Worm (Caenorhabditis elegans) whole organism, L1 larva: Measurements from ENCODE around the gene tag-10.
A peak's percentile ranks its signal among the peaks of the same experiment; 100 is the strongest.

Experiments
- C16A3.4 ChIP-seq: fragments of 150-350 bp; optimal IDR thresholded peaks from 2 replicates; lab custom pipeline; 2014; ENCODE audit warnings: missing biosample characterization, missing genetic modification characterization
- aha-1 ChIP-seq: fragments of 150-350 bp; optimal IDR thresholded peaks from 2 replicates; lab custom pipeline; 2014; ENCODE audit warnings: missing biosample characterization, missing genetic modification characterization
- alr-1 ChIP-seq: fragments of 200-800 bp; sonication (Bioruptor generic); optimal IDR thresholded peaks from 2 replicates; lab custom pipeline; 2018; ENCODE audit warnings: borderline replicate concordance, mild to moderate bottlenecking, missing genetic modification characterization, missing compliant biosample characterization
- aly-2 ChIP-seq: fragments of 150-350 bp; optimal IDR thresholded peaks from 2 replicates; lab custom pipeline; 2014; ENCODE audit warnings: missing biosample characterization, missing genetic modification characterization
- ama-1 ChIP-seq: fragments of 150-350 bp; optimal IDR thresholded peaks from 2 replicates; lab custom pipeline; 2014
- blmp-1 ChIP-seq: fragments of 150-350 bp; optimal IDR thresholded peaks from 2 replicates; lab custom pipeline; 2014; ENCODE audit warnings: missing biosample characterization, missing genetic modification characterization
- ceh-90 ChIP-seq: sonication (generic microtip); optimal IDR thresholded peaks from 2 replicates; lab custom pipeline; 2016; ENCODE audit warnings: missing genetic modification characterization, missing compliant biosample characterization
- dpl-1 ChIP-seq, 3 experiments: fragments of 150-350 bp in 2 of 3; sonication (generic microtip) in 1 of 3; optimal IDR thresholded peaks; 2 replicates each; lab custom pipeline; 2014 to 2017; ENCODE audit warnings: missing biosample characterization in 3 of 3, missing genetic modification characterization in 3 of 3, missing genetic modification reagents in 3 of 3
- efl-1 ChIP-seq, 4 experiments: fragments of 150-350 bp; optimal IDR thresholded peaks in 3 of 4; peaks in 1 of 4; 1 replicate in 1 of 4; 2 replicates in 3 of 4; lab custom pipeline; 2014; ENCODE audit warnings: missing biosample characterization in 2 of 4, missing genetic modification characterization in 2 of 4, missing genetic modification reagents in 2 of 4
- egl-13 ChIP-seq: sonication (generic microtip); optimal IDR thresholded peaks from 2 replicates; lab custom pipeline; 2016; ENCODE audit warnings: missing genotype, missing genetic modification reagents, missing genetic modification characterization, missing compliant biosample characterization
- egl-27 ChIP-seq, 2 experiments: fragments of 150-350 bp in 1 of 2; sonication (generic microtip); optimal IDR thresholded peaks; 3 replicates each; lab custom pipeline; 2017 to 2018; ENCODE audit warnings: missing biosample characterization in 2 of 2, missing genetic modification characterization in 2 of 2, missing genetic modification reagents in 2 of 2
- elt-2 ChIP-seq: sonication (generic microtip); optimal IDR thresholded peaks from 2 replicates; lab custom pipeline; 2016; ENCODE audit warnings: missing genetic modification characterization, mild to moderate bottlenecking, inconsistent platforms, missing compliant biosample characterization, missing genetic modification reagents
- fkh-10 ChIP-seq: sonication (generic microtip); optimal IDR thresholded peaks from 2 replicates; lab custom pipeline; 2017; ENCODE audit warnings: missing biosample characterization, missing genetic modification reagents, missing genetic modification characterization
- fkh-4 ChIP-seq: sonication (generic microtip); optimal IDR thresholded peaks from 2 replicates; lab custom pipeline; 2016; ENCODE audit warnings: missing compliant biosample characterization, missing genetic modification characterization, borderline replicate concordance
- fos-1 ChIP-seq: fragments of 150-350 bp; optimal IDR thresholded peaks from 2 replicates; lab custom pipeline; 2014; ENCODE audit warnings: missing biosample characterization, missing genetic modification characterization
- grh-1 ChIP-seq: fragments of 200-800 bp; sonication (Bioruptor generic); IDR thresholded peaks from 2 replicates; pipeline ENCODE4 v1.3.6; 2022; ENCODE audit warnings: missing genetic modification reagents, missing genetic modification characterization, missing compliant biosample characterization
- hpl-2 ChIP-seq: fragments of 150-350 bp; optimal IDR thresholded peaks from 2 replicates; lab custom pipeline; 2014; ENCODE audit warnings: missing biosample characterization, missing genetic modification reagents, missing genetic modification characterization
- irx-1 ChIP-seq: sonication (generic microtip); optimal IDR thresholded peaks from 2 replicates; lab custom pipeline; 2016; ENCODE audit warnings: missing genetic modification characterization, missing compliant biosample characterization
- isw-1 ChIP-seq: fragments of 200-800 bp; sonication (Bioruptor generic); IDR thresholded peaks from 2 replicates; pipeline ENCODE4 v1.3.6; 2022; ENCODE audit warnings: missing genetic modification characterization, missing compliant biosample characterization
- jun-1 ChIP-seq: fragments of 150-350 bp; optimal IDR thresholded peaks from 2 replicates; lab custom pipeline; 2014; ENCODE audit warnings: missing biosample characterization, missing genetic modification reagents, missing genetic modification characterization
- lin-14 ChIP-seq: fragments of 200-800 bp; sonication (Bioruptor generic); optimal IDR thresholded peaks from 2 replicates; lab custom pipeline; 2018; ENCODE audit warnings: mild to moderate bottlenecking, missing genetic modification characterization, moderate library complexity, missing compliant biosample characterization
- lin-15B ChIP-seq: fragments of 150-350 bp; sonication (generic microtip); optimal IDR thresholded peaks from 3 replicates; lab custom pipeline; 2014; ENCODE audit warnings: missing biosample characterization, missing genetic modification characterization
- lin-35 ChIP-seq, 2 experiments: fragments of 150-350 bp; optimal IDR thresholded peaks; 2 replicates each; lab custom pipeline; 2014; ENCODE audit warnings: missing biosample characterization in 2 of 2, missing genetic modification characterization in 2 of 2, missing genetic modification reagents in 2 of 2
- lir-3 ChIP-seq: sonication (generic microtip); optimal IDR thresholded peaks from 2 replicates; lab custom pipeline; 2016; ENCODE audit warnings: mild to moderate bottlenecking, missing genetic modification characterization, moderate library complexity, missing compliant biosample characterization; ENCODE audit not compliant: poor library complexity
- lsy-2 ChIP-seq, 2 experiments: fragments of 150-350 bp; optimal IDR thresholded peaks; 2 replicates each; lab custom pipeline; 2014; ENCODE audit warnings: missing biosample characterization in 2 of 2, missing genetic modification characterization in 2 of 2
- mab-9 ChIP-seq: fragments of 200-800 bp; sonication (Bioruptor generic); IDR thresholded peaks from 2 replicates; pipeline ENCODE4 v1.3.6; 2022; ENCODE audit warnings: missing genetic modification reagents, missing genetic modification characterization, missing compliant biosample characterization
- mdl-1 ChIP-seq, 2 experiments: fragments of 150-350 bp; optimal IDR thresholded peaks; 2 replicates each; lab custom pipeline; 2014 to 2017; ENCODE audit warnings: missing biosample characterization in 2 of 2, missing genetic modification characterization in 2 of 2, inconsistent platforms in 1 of 2
- mef-2 ChIP-seq: fragments of 150-350 bp; optimal IDR thresholded peaks from 2 replicates; lab custom pipeline; 2014; ENCODE audit warnings: missing biosample characterization, missing genetic modification characterization
- mep-1 ChIP-seq: fragments of 150-350 bp; optimal IDR thresholded peaks from 2 replicates; lab custom pipeline; 2014; ENCODE audit warnings: missing biosample characterization, missing genetic modification characterization
- nhr-11 ChIP-seq: fragments of 150-350 bp; optimal IDR thresholded peaks from 2 replicates; lab custom pipeline; 2014; ENCODE audit warnings: missing biosample characterization, missing genetic modification characterization
- nhr-12 ChIP-seq: sonication (generic microtip); optimal IDR thresholded peaks from 2 replicates; lab custom pipeline; 2017; ENCODE audit warnings: missing biosample characterization, missing genetic modification characterization
- nhr-19 ChIP-seq: fragments of 200-800 bp; sonication (Bioruptor generic); conservative IDR thresholded peaks from 2 replicates; pipeline ENCODE4 v1.3.6; 2022; ENCODE audit warnings: missing genetic modification characterization, missing compliant biosample characterization
- nhr-28 ChIP-seq: fragments of 150-350 bp; optimal IDR thresholded peaks from 2 replicates; lab custom pipeline; 2014; ENCODE audit warnings: missing biosample characterization, missing genetic modification characterization
- nhr-47 ChIP-seq: sonication (generic microtip); optimal IDR thresholded peaks from 2 replicates; lab custom pipeline; 2016; ENCODE audit warnings: mild to moderate bottlenecking, missing genetic modification characterization, moderate library complexity, missing compliant biosample characterization
- nhr-77 ChIP-seq: fragments of 150-350 bp; optimal IDR thresholded peaks from 2 replicates; lab custom pipeline; 2014; ENCODE audit warnings: missing biosample characterization, missing genetic modification characterization
- nhr-84 ChIP-seq: sonication (generic microtip); optimal IDR thresholded peaks from 2 replicates; lab custom pipeline; 2017; ENCODE audit warnings: missing biosample characterization, missing genetic modification characterization
- nhr-90 ChIP-seq: sonication (generic microtip); optimal IDR thresholded peaks from 2 replicates; lab custom pipeline; 2016; ENCODE audit warnings: mild to moderate bottlenecking, missing genetic modification characterization, missing compliant biosample characterization; ENCODE audit not compliant: poor library complexity
- pag-3 ChIP-seq: sonication (generic microtip); optimal IDR thresholded peaks from 2 replicates; lab custom pipeline; 2017; ENCODE audit warnings: missing genetic modification characterization, mild to moderate bottlenecking, missing compliant biosample characterization, antibody characterized with exemption, borderline replicate concordance; ENCODE audit not compliant: insufficient read depth
- pax-3 ChIP-seq: fragments of 200-800 bp; sonication (Bioruptor generic); optimal IDR thresholded peaks from 2 replicates; lab custom pipeline; 2018; ENCODE audit warnings: mild to moderate bottlenecking, missing genetic modification characterization, moderate library complexity, missing compliant biosample characterization
- pqm-1 ChIP-seq: sonication (generic microtip); optimal IDR thresholded peaks from 3 replicates; lab custom pipeline; 2017; ENCODE audit warnings: missing biosample characterization, missing genetic modification characterization
- rnt-1 ChIP-seq: sonication (generic microtip); optimal IDR thresholded peaks from 2 replicates; lab custom pipeline; 2016; ENCODE audit warnings: mild to moderate bottlenecking, missing genetic modification characterization, moderate library complexity, missing compliant biosample characterization
- sox-4 ChIP-seq: sonication (generic microtip); optimal IDR thresholded peaks from 2 replicates; lab custom pipeline; 2016; ENCODE audit warnings: missing genetic modification characterization, missing compliant biosample characterization
- sptf-1 ChIP-seq: fragments of 150-350 bp; optimal IDR thresholded peaks from 2 replicates; lab custom pipeline; 2014; ENCODE audit warnings: missing biosample characterization, missing genetic modification characterization
- sup-37 ChIP-seq: fragments of 200-800 bp; sonication (Bioruptor generic); optimal IDR thresholded peaks from 2 replicates; lab custom pipeline; 2018; ENCODE audit warnings: mild to moderate bottlenecking, missing genetic modification characterization, missing compliant biosample characterization
- tbx-2 ChIP-seq: sonication (generic microtip); optimal IDR thresholded peaks from 2 replicates; lab custom pipeline; 2016; ENCODE audit warnings: missing genetic modification characterization, missing compliant biosample characterization
- tlp-1 ChIP-seq: fragments of 150-350 bp; optimal IDR thresholded peaks from 2 replicates; lab custom pipeline; 2014; ENCODE audit warnings: missing biosample characterization, missing genetic modification characterization
- unc-98 ChIP-seq: fragments of 200-800 bp; sonication (Bioruptor generic); IDR thresholded peaks from 2 replicates; pipeline ENCODE4 v1.3.6; 2022; ENCODE audit warnings: missing genetic modification characterization, missing compliant biosample characterization
- zag-1 ChIP-seq: fragments of 150-350 bp; optimal IDR thresholded peaks from 2 replicates; lab custom pipeline; 2014; ENCODE audit warnings: missing biosample characterization, missing genetic modification characterization
- ztf-11 ChIP-seq, 2 experiments: sonication (generic microtip); optimal IDR thresholded peaks; 2 replicates each; lab custom pipeline; 2016 to 2017; ENCODE audit warnings: missing genetic modification characterization in 2 of 2, missing biosample characterization in 1 of 2, missing compliant biosample characterization in 1 of 2
- ztf-4 ChIP-seq: fragments of 150-350 bp; optimal IDR thresholded peaks from 2 replicates; lab custom pipeline; 2014; ENCODE audit warnings: missing biosample characterization, missing genetic modification characterization

The tag-10 gene

ce11 chrII:13637941-13638489, 5.6 kb downstream of the tag-10 start, which contains the start of gene phdh-1 (continued):
- TF ChIP-seq sox-4 (tag; lab: Kevin White, UChicago) (no peak), elt-2 (tag; lab: Kevin White, UChicago) (no peak), fkh-10 (GFP tag; lab: Kevin White, UChicago) (no peak), lir-3 (tag; lab: Kevin White, UChicago) (no peak), zag-1 (tag; lab: Kevin White, UChicago) (no peak), nhr-47 (no peak)

- no peak for TF ChIP-seq nhr-12 (tag; lab: Kevin White, UChicago)
- no peak for TF ChIP-seq mab-9 (GFP tag; lab: Robert Waterston, UW)
- no peak for TF ChIP-seq nhr-11 (tag; lab: Kevin White, UChicago)
- no peak for TF ChIP-seq unc-98 (GFP tag; lab: Robert Waterston, UW)
- no peak for TF ChIP-seq lin-15B
- TF ChIP-seq alr-1, result no peak
- no peak for TF ChIP-seq tbx-2 (tag; lab: Kevin White, UChicago)
- TF ChIP-seq lin-14 (GFP tag; lab: Kevin White, UChicago), result peak; percentile 48
- TF ChIP-seq fkh-4 (tag; lab: Kevin White, UChicago), result no peak
- no peak for TF ChIP-seq hpl-2 (GFP tag; lab: Kevin White, UChicago)
- peak in 1 of 2 experiments; percentile 62 for TF ChIP-seq lin-35 (GFP tag; optimal IDR thresholded peaks at IDR 0.05; lab: Kevin White, UChicago)
- no peak for TF ChIP-seq egl-13 (tag; lab: Kevin White, UChicago)
- no peak for TF ChIP-seq sptf-1 (tag; lab: Kevin White, UChicago)
- TF ChIP-seq lsy-2 (tag; optimal IDR thresholded peaks at IDR 0.05; lab: Kevin White, UChicago), result no peak
- no peak for TF ChIP-seq nhr-28 (tag; lab: Kevin White, UChicago)
- TF ChIP-seq mep-1, result no peak
- TF ChIP-seq pax-3, result no peak
- no peak for TF ChIP-seq aly-2 (tag; lab: Kevin White, UChicago)
- TF ChIP-seq ztf-4, result no peak
- TF ChIP-seq blmp-1 (tag; lab: Kevin White, UChicago), result peak; percentile 72
- TF ChIP-seq nhr-77 (tag; lab: Kevin White, UChicago), result peak; percentile 10
- TF ChIP-seq isw-1 (GFP tag; lab: Robert Waterston, UW), result no peak
- peak; percentile 59 for TF ChIP-seq nhr-19 (GFP tag; lab: Robert Waterston, UW)
- TF ChIP-seq efl-1 (optimal IDR thresholded peaks at IDR 0.05; lab: Kevin White, UChicago), result no peak
- TF ChIP-seq efl-1 (GFP tag; optimal IDR thresholded peaks at IDR 0.05 in 1 of 2; lab: Kevin White, UChicago), result no peak
- TF ChIP-seq sup-37 (GFP tag; lab: Kevin White, UChicago), result no peak
- TF ChIP-seq fos-1 (tag; lab: Kevin White, UChicago), result no peak
- no peak for TF ChIP-seq lir-3 (tag; lab: Kevin White, UChicago)
- no peak for TF ChIP-seq nhr-47
- no peak for TF ChIP-seq zag-1 (tag; lab: Kevin White, UChicago)
- no peak for TF ChIP-seq jun-1 (tag; lab: Kevin White, UChicago)
- no peak for TF ChIP-seq mef-2
- peak; percentile 56 for TF ChIP-seq nhr-90 (tag; lab: Kevin White, UChicago)
- no peak for TF ChIP-seq egl-27 (tag; optimal IDR thresholded peaks at IDR 0.05; lab: Kevin White, UChicago)
- TF ChIP-seq nhr-84, result no peak
- no peak for TF ChIP-seq ama-1
- no peak for TF ChIP-seq rnt-1 (tag; lab: Kevin White, UChicago)
- no peak for TF ChIP-seq ztf-11 (tag; optimal IDR thresholded peaks at IDR 0.05; lab: Kevin White, UChicago)
- no peak for TF ChIP-seq irx-1 (tag; lab: Kevin White, UChicago)
- TF ChIP-seq dpl-1 (GFP tag; optimal IDR thresholded peaks at IDR 0.05; lab: Kevin White, UChicago), result no peak
- TF ChIP-seq pag-3 (tag; lab: Kevin White, UChicago), result no peak
- TF ChIP-seq C16A3.4 (tag; lab: Kevin White, UChicago), result peak; percentile 30
- peak in 1 of 2 experiments; percentile 20 for TF ChIP-seq mdl-1 (tag; optimal IDR thresholded peaks at IDR 0.05; lab: Kevin White, UChicago)
- TF ChIP-seq ceh-90 (tag; lab: Kevin White, UChicago), result no peak
- no peak for TF ChIP-seq pqm-1 (tag; lab: Kevin White, UChicago)
- no peak for TF ChIP-seq grh-1
- TF ChIP-seq elt-2 (tag; lab: Kevin White, UChicago), result peak; percentile 48
- no peak for TF ChIP-seq aha-1 (tag; lab: Kevin White, UChicago)
- no peak for TF ChIP-seq tlp-1 (tag; lab: Kevin White, UChicago)
Observed at ce11 chrII:13638576-13638975, 6.2 kb downstream of the tag-10 start.
